Fruit fly (Drosophila melanogaster) whole organism, prepupa: ENCODE results near the gene RhoGAP19D.

ENCODE experiments used
- Blimp-1 ChIP-seq: fragments of 200-800 bp; sonication (Bioruptor generic); optimal IDR thresholded peaks from 3 replicates; lab custom pipeline; 2017; ENCODE audit warnings: missing biosample characterization, missing genetic modification characterization, mild to moderate bottlenecking, moderate library complexity, missing genetic modification reagents
- CG10669 ChIP-seq: fragments of 200-800 bp; sonication (Bioruptor generic); optimal IDR thresholded peaks from 3 replicates; lab custom pipeline; 2018; ENCODE audit warnings: missing biosample characterization, mild to moderate bottlenecking, missing genetic modification characterization, moderate library complexity
- CG11294 ChIP-seq: fragments of 200-800 bp; sonication (Bioruptor generic); IDR thresholded peaks from 2 replicates; pipeline ENCODE4 v1.3.6; 2022; ENCODE audit warnings: missing biosample characterization, missing genetic modification characterization
- CG11762 ChIP-seq: fragments of 200-800 bp; sonication (Bioruptor generic); optimal IDR thresholded peaks from 3 replicates; lab custom pipeline; 2016; ENCODE audit warnings: missing biosample characterization, missing genetic modification characterization; ENCODE audit not compliant: insufficient read depth
- CG11902 ChIP-seq: fragments of 200-800 bp; sonication (Bioruptor generic); optimal IDR thresholded peaks from 3 replicates; lab custom pipeline; 2016; ENCODE audit warnings: missing biosample characterization, missing genetic modification characterization
- CG15336 ChIP-seq: fragments of 200-800 bp; sonication (Bioruptor generic); IDR thresholded peaks from 2 replicates; pipeline ENCODE4 v1.3.6; 2022; ENCODE audit warnings: missing biosample characterization, missing genetic modification characterization
- CG1621 ChIP-seq: fragments of 200-800 bp; sonication (Bioruptor generic); optimal IDR thresholded peaks from 3 replicates; lab custom pipeline; 2018; ENCODE audit warnings: missing biosample characterization, mild to moderate bottlenecking, missing genetic modification characterization
- CG16779 ChIP-seq: fragments of 200-800 bp; sonication (Bioruptor generic); optimal IDR thresholded peaks from 3 replicates; lab custom pipeline; 2017; ENCODE audit warnings: missing biosample characterization, mild to moderate bottlenecking, missing genetic modification characterization
- CG31627 ChIP-seq: fragments of 200-800 bp; sonication (Bioruptor generic); optimal IDR thresholded peaks from 3 replicates; lab custom pipeline; 2016; ENCODE audit warnings: missing biosample characterization, missing genetic modification characterization
- CG32006 ChIP-seq: fragments of 200-800 bp; sonication (Bioruptor generic); optimal IDR thresholded peaks from 3 replicates; lab custom pipeline; 2017; ENCODE audit warnings: missing biosample characterization, mild to moderate bottlenecking, missing genetic modification characterization
- CG34406 ChIP-seq: fragments of 200-800 bp; sonication (Bioruptor generic); optimal IDR thresholded peaks from 3 replicates; lab custom pipeline; 2016; ENCODE audit warnings: missing biosample characterization, missing genetic modification characterization
- CG3919 ChIP-seq: fragments of 200-800 bp; sonication (Bioruptor generic); optimal IDR thresholded peaks from 3 replicates; lab custom pipeline; 2016; ENCODE audit warnings: missing biosample characterization, missing genetic modification characterization
- CG4318 ChIP-seq: fragments of 200-800 bp; sonication (Bioruptor generic); optimal IDR thresholded peaks from 3 replicates; lab custom pipeline; 2017; ENCODE audit warnings: missing biosample characterization, mild to moderate bottlenecking, missing genetic modification characterization
- CG6163 ChIP-seq: fragments of 200-800 bp; sonication (Bioruptor generic); IDR thresholded peaks from 3 replicates; pipeline ENCODE4 v1.3.6; 2022; ENCODE audit warnings: missing biosample characterization, missing genetic modification characterization
- CG6276 ChIP-seq: fragments of 200-800 bp; sonication (Bioruptor generic); optimal IDR thresholded peaks from 2 replicates; lab custom pipeline; 2017; ENCODE audit warnings: missing biosample characterization, mild to moderate bottlenecking, missing genetic modification characterization
- CG6808 ChIP-seq: fragments of 200-800 bp; sonication (Bioruptor generic); optimal IDR thresholded peaks from 3 replicates; lab custom pipeline; 2017; ENCODE audit warnings: missing biosample characterization, missing genetic modification characterization, mild to moderate bottlenecking, moderate library complexity, missing genetic modification reagents
- CG7368 ChIP-seq: fragments of 200-800 bp; sonication (Bioruptor generic); optimal IDR thresholded peaks from 3 replicates; lab custom pipeline; 2016; ENCODE audit warnings: missing biosample characterization, missing genetic modification characterization
- CG8119 ChIP-seq: fragments of 200-800 bp; sonication (Bioruptor generic); IDR thresholded peaks from 3 replicates; pipeline ENCODE4 v1.3.6; 2022; ENCODE audit warnings: missing biosample characterization, missing genetic modification characterization
- CG8632 ChIP-seq: fragments of 200-800 bp; sonication (Bioruptor generic); optimal IDR thresholded peaks from 3 replicates; lab custom pipeline; 2016; ENCODE audit warnings: missing biosample characterization, missing genetic modification characterization
- CG9139 ChIP-seq: fragments of 200-800 bp; sonication (Bioruptor generic); optimal IDR thresholded peaks from 3 replicates; lab custom pipeline; 2017; ENCODE audit warnings: missing biosample characterization, mild to moderate bottlenecking, missing genetic modification characterization
- Eip78C ChIP-seq: fragments of 200-800 bp; sonication (Bioruptor generic); peaks from one replicate; lab custom pipeline; 2016; ENCODE audit warnings: missing biosample characterization, missing genetic modification characterization
- Eip93F ChIP-seq: fragments of 200-800 bp; sonication (Bioruptor generic); optimal IDR thresholded peaks from 2 replicates; lab custom pipeline; 2016; ENCODE audit warnings: missing biosample characterization, mild to moderate bottlenecking, missing genetic modification characterization
- Ets21C ChIP-seq: fragments of 200-800 bp; sonication (Bioruptor generic); optimal IDR thresholded peaks from 3 replicates; lab custom pipeline; 2016; ENCODE audit warnings: missing biosample characterization, missing genetic modification characterization
- Ets96B ChIP-seq: fragments of 200-800 bp; optimal IDR thresholded peaks from 2 replicates; lab custom pipeline; 2019; ENCODE audit warnings: missing biosample characterization, mild to moderate bottlenecking, missing genetic modification characterization, moderate library complexity
- Gug ChIP-seq: fragments of 200-800 bp; sonication (Bioruptor generic); IDR thresholded peaks from 2 replicates; pipeline ENCODE4 v1.3.6; 2022; ENCODE audit warnings: missing biosample characterization, missing genetic modification characterization
- Hr38 ChIP-seq: sonication (Bioruptor generic); optimal IDR thresholded peaks from 2 replicates; lab custom pipeline; 2016; ENCODE audit warnings: missing biosample characterization, missing genetic modification characterization
- Hr39 ChIP-seq: fragments of 200-800 bp; sonication (Bioruptor generic); optimal IDR thresholded peaks from 2 replicates; lab custom pipeline; 2016; ENCODE audit warnings: missing biosample characterization, missing genetic modification characterization
- Hr4 ChIP-seq: fragments of 200-800 bp; sonication (Bioruptor generic); optimal IDR thresholded peaks from 3 replicates; lab custom pipeline; 2016; ENCODE audit warnings: missing biosample characterization, missing genetic modification characterization
- Lpt ChIP-seq: fragments of 200-800 bp; sonication (Bioruptor generic); optimal IDR thresholded peaks from 3 replicates; lab custom pipeline; 2016; ENCODE audit warnings: missing biosample characterization, missing genetic modification characterization
- Met ChIP-seq: fragments of 200-800 bp; sonication (Bioruptor generic); optimal IDR thresholded peaks from 3 replicates; lab custom pipeline; 2016; ENCODE audit warnings: missing biosample characterization, missing genetic modification characterization
- OdsH ChIP-seq: fragments of 200-800 bp; sonication (Bioruptor generic); optimal IDR thresholded peaks from 3 replicates; lab custom pipeline; 2016; ENCODE audit warnings: missing biosample characterization, missing genetic modification characterization
- Smox ChIP-seq: fragments of 200-800 bp; sonication (Bioruptor generic); optimal IDR thresholded peaks from 3 replicates; lab custom pipeline; 2016; ENCODE audit warnings: missing biosample characterization, missing genetic modification characterization
- Sox102F ChIP-seq: fragments of 200-800 bp; sonication (Bioruptor generic); optimal IDR thresholded peaks from 2 replicates; lab custom pipeline; 2016; ENCODE audit warnings: missing biosample characterization, mild to moderate bottlenecking, missing genetic modification characterization
- Sox14 ChIP-seq: fragments of 200-800 bp; sonication (Bioruptor generic); optimal IDR thresholded peaks from 3 replicates; lab custom pipeline; 2016; ENCODE audit warnings: missing biosample characterization, missing genetic modification characterization
- achi ChIP-seq: fragments of 200-800 bp; sonication (Bioruptor generic); optimal IDR thresholded peaks from 3 replicates; lab custom pipeline; 2016; ENCODE audit warnings: missing biosample characterization, missing genetic modification characterization
- acj6 ChIP-seq: fragments of 200-800 bp; sonication (Bioruptor generic); optimal IDR thresholded peaks from 3 replicates; lab custom pipeline; 2016; ENCODE audit warnings: missing biosample characterization, missing genetic modification characterization
- cyc ChIP-seq: fragments of 200-800 bp; sonication (Bioruptor generic); optimal IDR thresholded peaks from 3 replicates; lab custom pipeline; 2016; ENCODE audit warnings: missing biosample characterization, missing genetic modification characterization
- eg ChIP-seq: fragments of 200-800 bp; sonication (Bioruptor generic); IDR thresholded peaks from 3 replicates; pipeline ENCODE4 v1.3.6; 2022; ENCODE audit warnings: missing biosample characterization, missing genetic modification characterization
- esn ChIP-seq: fragments of 200-800 bp; sonication (Bioruptor generic); optimal IDR thresholded peaks from 2 replicates; lab custom pipeline; 2016; ENCODE audit warnings: missing biosample characterization, mild to moderate bottlenecking, missing genetic modification characterization, moderate library complexity
- fkh ChIP-seq: fragments of 200-800 bp; sonication (Bioruptor generic); optimal IDR thresholded peaks from 3 replicates; lab custom pipeline; 2017; ENCODE audit warnings: missing biosample characterization, mild to moderate bottlenecking, missing genetic modification characterization, moderate library complexity
- net ChIP-seq: fragments of 200-800 bp; sonication (Bioruptor generic); optimal IDR thresholded peaks from 3 replicates; lab custom pipeline; 2016; ENCODE audit warnings: missing biosample characterization, missing genetic modification characterization
- salr ChIP-seq, 2 experiments: fragments of 200-800 bp; sonication (Bioruptor generic); optimal IDR thresholded peaks; 3 replicates each; lab custom pipeline; 2016 to 2018; ENCODE audit warnings: missing biosample characterization in 2 of 2, missing genetic modification characterization in 2 of 2, mild to moderate bottlenecking in 1 of 2
- spab ChIP-seq: fragments of 200-800 bp; sonication (Bioruptor generic); optimal IDR thresholded peaks from 2 replicates; lab custom pipeline; 2017; ENCODE audit warnings: missing biosample characterization, mild to moderate bottlenecking, missing genetic modification characterization, missing genetic modification reagents
- ss ChIP-seq, 2 experiments: fragments of 200-800 bp; sonication (Bioruptor generic); optimal IDR thresholded peaks; 2 replicates in 1 of 2; 3 replicates in 1 of 2; lab custom pipeline; 2017 to 2018; ENCODE audit warnings: mild to moderate bottlenecking in 2 of 2, missing biosample characterization in 2 of 2, missing genetic modification characterization in 2 of 2, moderate library complexity in 1 of 2
- svp ChIP-seq: fragments of 200-800 bp; sonication (Bioruptor generic); peaks from one replicate; lab custom pipeline; 2016; ENCODE audit warnings: missing biosample characterization, missing genetic modification characterization
- topi ChIP-seq: fragments of 200-800 bp; sonication (Bioruptor generic); optimal IDR thresholded peaks from 3 replicates; lab custom pipeline; 2016; ENCODE audit warnings: missing biosample characterization, missing genetic modification characterization
- vri ChIP-seq: fragments of 200-800 bp; sonication (Bioruptor generic); optimal IDR thresholded peaks from 3 replicates; lab custom pipeline; 2016; ENCODE audit warnings: missing biosample characterization, mild to moderate bottlenecking, missing genetic modification characterization

The RhoGAP19D gene

dm6 chrX:20509535-20510424, 714 bp downstream of the RhoGAP19D start (continued):
- TF ChIP-seq Ets21C (GFP tag; lab: Kevin White, UChicago), result peak; percentile 55
- TF ChIP-seq achi, result peak; percentile 11
- TF ChIP-seq Eip78C (GFP tag; lab: Kevin White, UChicago), result peak; percentile 86
- no peak for TF ChIP-seq CG1621 (tag; lab: Kevin White, UChicago)
- TF ChIP-seq Lpt (GFP tag; lab: Kevin White, UChicago), result no peak
- peak; percentile 80 for TF ChIP-seq Smox (GFP tag; lab: Kevin White, UChicago)
- TF ChIP-seq Eip93F (GFP tag; lab: Kevin White, UChicago), result peak; percentile 32
- peak; percentile 15 for TF ChIP-seq CG6276 (GFP tag; lab: Kevin White, UChicago)
- TF ChIP-seq CG7368, result no peak
- peak; percentile 14 for TF ChIP-seq OdsH (GFP tag; lab: Kevin White, UChicago)
- no peak for TF ChIP-seq CG4318 (GFP tag; lab: Kevin White, UChicago)
- TF ChIP-seq CG6163 (GFP tag; lab: Robert Waterston, UW), result peak; percentile 57; the same call in 2 of the 3 replicates
- no peak for TF ChIP-seq Hr38 (GFP tag; lab: Kevin White, UChicago)
- TF ChIP-seq esn (GFP tag; lab: Kevin White, UChicago), result peak; percentile 79
- TF ChIP-seq cyc (GFP tag; lab: Kevin White, UChicago), result peak; percentile 66
- TF ChIP-seq Sox14 (GFP tag; lab: Kevin White, UChicago), result peak; percentile 21
- TF ChIP-seq CG8119 (GFP tag; lab: Robert Waterston, UW), result peak; percentile 39; the same call in 2 of the 3 replicates
- peak; percentile 40; the same call in 1 of the 2 replicates for TF ChIP-seq CG15336 (GFP tag; lab: Robert Waterston, UW)
- TF ChIP-seq eg (GFP tag; lab: Robert Waterston, UW), result no peak
- TF ChIP-seq Hr4 (GFP tag; lab: Kevin White, UChicago), result no peak
- TF ChIP-seq CG11902 (GFP tag; lab: Kevin White, UChicago), result no peak
- no peak for TF ChIP-seq fkh
- TF ChIP-seq CG34406 (GFP tag; lab: Kevin White, UChicago), result peak; percentile 12
- no peak for TF ChIP-seq CG11762 (GFP tag; lab: Kevin White, UChicago)
- TF ChIP-seq Blimp-1 (GFP tag; lab: Kevin White, UChicago), result peak; percentile 23
- peak; percentile 19 to 26 for TF ChIP-seq ss (GFP tag; optimal IDR thresholded peaks at IDR 0.05; lab: Kevin White, UChicago)
- peak; percentile 68 for TF ChIP-seq Hr39 (GFP tag; lab: Kevin White, UChicago)
- TF ChIP-seq CG9139 (GFP tag; lab: Kevin White, UChicago), result no peak

dm6 chrX:20507785-20508184, 2.7 kb downstream of the RhoGAP19D start:
- TF ChIP-seq CG16779 (tag; lab: Kevin White, UChicago) (no peak), vri (GFP tag; lab: Kevin White, UChicago) (no peak), CG11294 (GFP tag; lab: Robert Waterston, UW) (no peak), CG4318 (GFP tag; lab: Kevin White, UChicago) (peak; percentile 17), Gug (peak; percentile 38; the same call in 1 of the 2 replicates), CG6808 (GFP tag; lab: Kevin White, UChicago) (peak; percentile 20), svp (GFP tag; lab: Kevin White, UChicago) (peak; percentile 81), CG32006 (GFP tag; lab: Kevin White, UChicago) (peak; percentile 61), CG11762 (GFP tag; lab: Kevin White, UChicago) (peak; percentile 47), CG8632 (GFP tag; lab: Kevin White, UChicago) (peak; percentile 57), ss (GFP tag; optimal IDR thresholded peaks at IDR 0.05; lab: Kevin White, UChicago) (peak in 1 of 2 experiments; percentile 23), OdsH (GFP tag; lab: Kevin White, UChicago) (peak; percentile 65), CG10669 (GFP tag; lab: Kevin White, UChicago) (peak; percentile 36), Sox14 (GFP tag; lab: Kevin White, UChicago) (peak; percentile 42), salr (GFP tag; optimal IDR thresholded peaks at IDR 0.05; lab: Kevin White, UChicago) (peak in 1 of 2 experiments; percentile 31), CG8119 (GFP tag; lab: Robert Waterston, UW) (peak; percentile 55; the same call in 1 of the 3 replicates), Met (GFP tag; lab: Kevin White, UChicago) (peak; percentile 31), CG31627 (peak; percentile 48), net (GFP tag; lab: Kevin White, UChicago) (peak; percentile 34), CG6276 (GFP tag; lab: Kevin White, UChicago) (peak; percentile 28), acj6 (GFP tag; lab: Kevin White, UChicago) (peak; percentile 65), spab (GFP tag; lab: Kevin White, UChicago) (peak; percentile 33), Sox102F (peak; percentile 47), achi (peak; percentile 49), Ets96B (tag; lab: Kevin White, UChicago) (peak; percentile 26), CG3919 (GFP tag; lab: Kevin White, UChicago) (peak; percentile 55), topi (peak; percentile 59)
